Worm (Caenorhabditis elegans) whole organism, L3 larva: ENCODE results near the gene ZK1010.12.

Experiments
- R02D3.7 ChIP-seq: fragments of 150-350 bp; optimal IDR thresholded peaks from 2 replicates; lab custom pipeline; 2014; ENCODE audit warnings: missing biosample characterization, missing genetic modification characterization
- aly-2 ChIP-seq: fragments of 150-350 bp; optimal IDR thresholded peaks from 2 replicates; lab custom pipeline; 2014; ENCODE audit warnings: missing biosample characterization, missing genetic modification characterization
- ceh-16 ChIP-seq: sonication (generic microtip); optimal IDR thresholded peaks from 2 replicates; lab custom pipeline; 2017; ENCODE audit warnings: missing biosample characterization, missing genetic modification characterization
- ceh-28 ChIP-seq: fragments of 150-350 bp; optimal IDR thresholded peaks from 2 replicates; lab custom pipeline; 2014; ENCODE audit warnings: missing biosample characterization, missing genetic modification reagents, missing genetic modification characterization
- ceh-82 ChIP-seq: fragments of 150-350 bp; optimal IDR thresholded peaks from 2 replicates; lab custom pipeline; 2014; ENCODE audit warnings: missing biosample characterization, missing genetic modification characterization
- ceh-9 ChIP-seq: sonication (generic microtip); optimal IDR thresholded peaks from 2 replicates; lab custom pipeline; 2018; ENCODE audit warnings: missing biosample characterization, missing genetic modification characterization
- daf-12 ChIP-seq: fragments of 150-350 bp; optimal IDR thresholded peaks from 2 replicates; lab custom pipeline; 2014; ENCODE audit warnings: missing biosample characterization, missing genetic modification reagents, missing genetic modification characterization
- egl-27 ChIP-seq: sonication (generic microtip); optimal IDR thresholded peaks from 4 replicates; lab custom pipeline; 2017; ENCODE audit warnings: missing biosample characterization, missing genetic modification reagents, missing genetic modification characterization
- egl-5 ChIP-seq: fragments of 150-350 bp; optimal IDR thresholded peaks from 2 replicates; lab custom pipeline; 2017; ENCODE audit warnings: missing biosample characterization, missing genetic modification reagents, missing genetic modification characterization, inconsistent platforms
- elt-3 ChIP-seq, 3 experiments: fragments of 150-350 bp in 1 of 3; sonication (generic microtip) in 2 of 3; optimal IDR thresholded peaks; 2 replicates in 2 of 3; 4 replicates in 1 of 3; lab custom pipeline; 2014 to 2017; ENCODE audit warnings: missing biosample characterization in 3 of 3, missing genetic modification characterization in 3 of 3
- eor-1 ChIP-seq, 2 experiments: fragments of 150-350 bp; optimal IDR thresholded peaks; 2 replicates each; lab custom pipeline; 2014 to 2018; ENCODE audit warnings: missing biosample characterization in 2 of 2, missing genetic modification characterization in 2 of 2
- fkh-10 ChIP-seq: sonication (generic microtip); optimal IDR thresholded peaks from 2 replicates; lab custom pipeline; 2017; ENCODE audit warnings: missing biosample characterization, missing genetic modification reagents, missing genetic modification characterization
- hmg-11 ChIP-seq: sonication (generic microtip); optimal IDR thresholded peaks from 2 replicates; lab custom pipeline; 2016; ENCODE audit warnings: missing genetic modification characterization, missing compliant biosample characterization
- jun-1 ChIP-seq: fragments of 150-350 bp; optimal IDR thresholded peaks from 2 replicates; lab custom pipeline; 2014; ENCODE audit warnings: missing biosample characterization, missing genetic modification reagents, missing genetic modification characterization
- lin-15B ChIP-seq: fragments of 150-350 bp; optimal IDR thresholded peaks from 2 replicates; lab custom pipeline; 2014; ENCODE audit warnings: missing biosample characterization, missing genetic modification characterization
- lsy-12 ChIP-seq: sonication (generic microtip); optimal IDR thresholded peaks from 2 replicates; lab custom pipeline; 2016; ENCODE audit warnings: mild to moderate bottlenecking, missing genetic modification characterization, missing compliant biosample characterization
- mdl-1 ChIP-seq: fragments of 150-350 bp; optimal IDR thresholded peaks from 2 replicates; lab custom pipeline; 2014; ENCODE audit warnings: missing biosample characterization, missing genetic modification characterization
- mml-1 ChIP-seq: fragments of 150-350 bp; sonication (generic microtip); optimal IDR thresholded peaks from 3 replicates; lab custom pipeline; 2014; ENCODE audit warnings: missing biosample characterization, missing genetic modification characterization
- nfya-1 ChIP-seq: sonication (generic microtip); optimal IDR thresholded peaks from 2 replicates; lab custom pipeline; 2017; ENCODE audit warnings: missing genetic modification characterization, mild to moderate bottlenecking, missing compliant biosample characterization, antibody characterized with exemption, moderate library complexity; ENCODE audit not compliant: insufficient read depth
- nhr-11 ChIP-seq: fragments of 150-350 bp; optimal IDR thresholded peaks from 2 replicates; lab custom pipeline; 2014; ENCODE audit warnings: missing biosample characterization, missing genetic modification characterization
- nhr-23 ChIP-seq: fragments of 150-350 bp; optimal IDR thresholded peaks from 2 replicates; lab custom pipeline; 2014; ENCODE audit warnings: missing biosample characterization, missing genetic modification reagents, missing genetic modification characterization
- nhr-237 ChIP-seq: fragments of 150-350 bp; optimal IDR thresholded peaks from 2 replicates; lab custom pipeline; 2014; ENCODE audit warnings: missing biosample characterization, missing genetic modification characterization
- nhr-25 ChIP-seq: sonication (generic microtip); optimal IDR thresholded peaks from 2 replicates; lab custom pipeline; 2017; ENCODE audit warnings: missing biosample characterization, missing genetic modification characterization
- nhr-28 ChIP-seq: fragments of 150-350 bp; optimal IDR thresholded peaks from 2 replicates; lab custom pipeline; 2014; ENCODE audit warnings: missing biosample characterization, missing genetic modification characterization
- nhr-43 ChIP-seq: sonication (generic microtip); optimal IDR thresholded peaks from 2 replicates; lab custom pipeline; 2016; ENCODE audit warnings: mild to moderate bottlenecking, missing genetic modification characterization, missing compliant biosample characterization; ENCODE audit not compliant: poor library complexity, severe bottlenecking
- nhr-77 ChIP-seq: fragments of 150-350 bp; optimal IDR thresholded peaks from 2 replicates; lab custom pipeline; 2014; ENCODE audit warnings: missing biosample characterization, missing genetic modification characterization
- pqm-1 ChIP-seq: fragments of 150-350 bp; optimal IDR thresholded peaks from 2 replicates; lab custom pipeline; 2017; ENCODE audit warnings: missing biosample characterization, missing genetic modification characterization, inconsistent platforms
- skn-1 ChIP-seq: fragments of 150-350 bp; optimal IDR thresholded peaks from 2 replicates; lab custom pipeline; 2014; ENCODE audit warnings: missing biosample characterization, missing genetic modification characterization
- tbx-2 ChIP-seq: sonication (generic microtip); optimal IDR thresholded peaks from 2 replicates; lab custom pipeline; 2016; ENCODE audit warnings: mild to moderate bottlenecking, missing genetic modification characterization, missing compliant biosample characterization
- zag-1 ChIP-seq: fragments of 150-350 bp; optimal IDR thresholded peaks from 2 replicates; lab custom pipeline; 2014; ENCODE audit warnings: missing biosample characterization, missing genetic modification characterization
- ztf-11 ChIP-seq: fragments of 150-350 bp; optimal IDR thresholded peaks from 2 replicates; lab custom pipeline; 2014; ENCODE audit warnings: missing biosample characterization, missing genetic modification characterization
- ztf-4 ChIP-seq: fragments of 150-350 bp; optimal IDR thresholded peaks from 2 replicates; lab custom pipeline; 2014; ENCODE audit warnings: missing biosample characterization, missing genetic modification characterization

Gene ZK1010.12

ce11 chrIII:13027949-13028348 lies 36.9 kb downstream of the ZK1010.12 start:
- TF ChIP-seq mdl-1 (tag; lab: Kevin White, UChicago) (no peak), nfya-1 (tag; lab: Kevin White, UChicago) (no peak), eor-1 (tag; optimal IDR thresholded peaks at IDR 0.05; lab: Kevin White, UChicago) (no peak), R02D3.7 (no peak), ztf-4 (tag; lab: Kevin White, UChicago) (no peak)

DNA sequence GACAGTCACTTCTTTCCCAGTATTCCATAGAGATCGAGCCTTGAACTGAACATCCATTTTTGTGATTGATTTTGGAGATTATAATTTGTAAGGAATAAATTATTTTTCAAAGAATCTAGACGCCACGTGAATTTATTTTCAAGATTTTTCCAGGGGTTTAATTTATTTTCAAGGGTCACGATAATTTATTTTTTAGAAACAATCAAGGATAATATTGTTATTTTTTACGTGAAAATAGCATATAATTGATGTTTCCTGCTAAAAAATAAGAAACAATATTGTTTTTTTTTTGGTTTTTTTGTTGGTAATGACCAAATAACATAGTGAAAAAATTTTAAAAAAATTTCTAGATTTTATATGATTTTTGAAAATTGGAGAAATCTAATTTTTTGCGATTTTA lies 38.5 kb downstream of the ZK1010.12 start, which contains the start of gene F14F7.4:
TSS of gene F14F7.4 (minus strand) at position 101 of the 400 bp plus-strand sequence.
- TF ChIP-seq ztf-4 (tag; lab: Kevin White, UChicago) (no peak), ztf-11 (no peak), daf-12 (tag; lab: Kevin White, UChicago) (no peak), eor-1 (tag; optimal IDR thresholded peaks at IDR 0.05; lab: Kevin White, UChicago) (no peak), lsy-12 (tag; lab: Kevin White, UChicago) (no peak), nfya-1 (tag; lab: Kevin White, UChicago) (no peak), nhr-28 (tag; lab: Kevin White, UChicago) (no peak), nhr-25 (no peak), skn-1 (no peak), elt-3 (tag; optimal IDR thresholded peaks at IDR 0.05; lab: Kevin White, UChicago) (no peak), mdl-1 (tag; lab: Kevin White, UChicago) (no peak), ceh-82 (tag; lab: Kevin White, UChicago) (no peak), nhr-237 (tag; lab: Kevin White, UChicago) (no peak), egl-5 (tag; lab: Kevin White, UChicago) (no peak), nhr-23 (tag; lab: Kevin White, UChicago) (no peak), nhr-43 (no peak), R02D3.7 (no peak)

DNA sequence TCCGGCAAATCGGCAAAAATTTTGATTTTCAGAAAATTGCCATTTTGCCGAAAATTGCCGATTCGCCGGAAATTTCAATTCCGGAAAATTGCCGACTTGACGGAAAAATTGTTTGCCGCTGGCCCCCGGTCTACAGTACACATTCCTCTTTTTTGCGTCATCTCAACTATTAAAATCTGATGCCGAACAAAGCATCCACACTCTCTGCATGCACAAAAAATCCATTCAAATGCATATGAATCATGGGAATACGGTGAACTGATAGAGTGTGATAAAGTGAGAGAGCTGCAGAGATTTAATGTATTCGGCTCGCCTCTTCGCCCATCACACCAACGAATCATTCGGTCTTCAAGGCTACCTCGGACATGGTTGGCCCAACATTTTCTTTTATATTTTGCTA lies 39.5 kb downstream of the ZK1010.12 start, which contains the start of gene F14F7.7:
TSS of gene F14F7.7 (plus strand) at position 354 of the 400 bp plus-strand sequence.
- no peak for TF ChIP-seq nhr-25
- TF ChIP-seq tbx-2: no peak
- no peak for TF ChIP-seq nfya-1 (tag; lab: Kevin White, UChicago)
- no peak for TF ChIP-seq daf-12 (tag; lab: Kevin White, UChicago)
- TF ChIP-seq ceh-28 (tag; lab: Kevin White, UChicago): no peak
- TF ChIP-seq nhr-43: no peak
- no peak for TF ChIP-seq egl-27 (tag; lab: Kevin White, UChicago)
- TF ChIP-seq jun-1: no peak
- no peak for TF ChIP-seq ceh-9 (tag; lab: Kevin White, UChicago)
- TF ChIP-seq fkh-10 (GFP tag; lab: Kevin White, UChicago): no peak
- TF ChIP-seq nhr-77 (tag; lab: Kevin White, UChicago): no peak

DNA sequence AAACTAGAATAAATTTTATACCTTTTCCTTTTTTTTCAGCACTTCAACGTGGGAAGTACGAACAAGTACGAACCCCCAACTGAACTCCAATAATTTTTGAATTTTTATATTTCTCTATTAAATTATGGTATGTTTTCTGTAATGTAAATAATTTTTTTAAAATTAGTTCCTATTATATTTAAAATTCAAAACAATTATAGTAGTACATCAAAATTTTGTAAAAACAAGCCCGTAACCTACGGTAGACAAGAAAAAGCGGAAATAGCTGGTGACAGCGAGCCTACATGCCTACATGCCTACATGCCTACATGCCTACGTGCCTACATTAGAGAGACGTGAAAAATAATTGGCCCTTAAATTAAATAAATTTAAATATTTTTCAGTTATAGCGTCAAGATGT lies 40.6 kb downstream of the ZK1010.12 start, which contains the start of gene F14F7.5:
TSS of gene F14F7.5 (plus strand) at position 301 of the 400 bp plus-strand sequence.
- TF ChIP-seq ceh-16 (tag; lab: Kevin White, UChicago): no peak
- no peak for TF ChIP-seq hmg-11 (tag; lab: Kevin White, UChicago)
- no peak for TF ChIP-seq R02D3.7

ce11 chrIII:13032429-13033018 lies 41.4 kb downstream of the ZK1010.12 start:
- TF ChIP-seq lin-15B (no peak), zag-1 (tag; lab: Kevin White, UChicago) (no peak), skn-1 (no peak), ztf-11 (no peak), mml-1 (no peak), aly-2 (no peak), pqm-1 (tag; lab: Kevin White, UChicago) (no peak), nhr-237 (tag; lab: Kevin White, UChicago) (no peak), nhr-25 (no peak), ceh-28 (tag; lab: Kevin White, UChicago) (no peak), nhr-23 (tag; lab: Kevin White, UChicago) (no peak), hmg-11 (tag; lab: Kevin White, UChicago) (no peak), ceh-16 (tag; lab: Kevin White, UChicago) (no peak), R02D3.7 (no peak), nhr-11 (tag; lab: Kevin White, UChicago) (no peak), elt-3 (tag; optimal IDR thresholded peaks at IDR 0.05; lab: Kevin White, UChicago) (no peak), nfya-1 (tag; lab: Kevin White, UChicago) (no peak), nhr-77 (tag; lab: Kevin White, UChicago) (no peak)
